Worm (Caenorhabditis elegans) whole organism, L4/young adult: Measurements from ENCODE around the gene col-104.
"Not testable (repeated sequence)": the region's sequence is repeated elsewhere in the genome, so short reads cannot be mapped to it uniquely, and the experiment has no call there.

Experiments
- W03F9.2 ChIP-seq: fragments of 150-350 bp; optimal IDR thresholded peaks from 2 replicates; lab custom pipeline; 2014; ENCODE audit warnings: missing biosample characterization, missing genetic modification characterization
- dao-5 ChIP-seq: sonication (generic microtip); optimal IDR thresholded peaks from 2 replicates; lab custom pipeline; 2016; ENCODE audit warnings: missing genotype, missing genetic modification characterization, moderate library complexity, missing compliant biosample characterization
- him-1 ChIP-seq: sonication (generic microtip); optimal IDR thresholded peaks from 2 replicates; lab custom pipeline; 2016; ENCODE audit warnings: missing genotype, missing genetic modification reagents, missing genetic modification characterization, missing compliant biosample characterization

Gene col-104

ce11 chrIV:1375289-1375688 is 20.2 kb upstream of the col-104 start:
- TF ChIP-seq W03F9.2 (tag; lab: Kevin White, UChicago), result no peak
- no peak for TF ChIP-seq dao-5
- no peak for TF ChIP-seq him-1

ce11 chrIV:1371300-1371699 is 16.2 kb upstream of the col-104 start:
- TF ChIP-seq him-1 (no peak), dao-5 (no peak), W03F9.2 (tag; lab: Kevin White, UChicago) (no peak)

ce11 chrIV:1367041-1367440 is 11.9 kb upstream of the col-104 start:
- TF ChIP-seq W03F9.2 (tag; lab: Kevin White, UChicago) (no peak), dao-5 (no peak), him-1 (no peak)

DNA sequence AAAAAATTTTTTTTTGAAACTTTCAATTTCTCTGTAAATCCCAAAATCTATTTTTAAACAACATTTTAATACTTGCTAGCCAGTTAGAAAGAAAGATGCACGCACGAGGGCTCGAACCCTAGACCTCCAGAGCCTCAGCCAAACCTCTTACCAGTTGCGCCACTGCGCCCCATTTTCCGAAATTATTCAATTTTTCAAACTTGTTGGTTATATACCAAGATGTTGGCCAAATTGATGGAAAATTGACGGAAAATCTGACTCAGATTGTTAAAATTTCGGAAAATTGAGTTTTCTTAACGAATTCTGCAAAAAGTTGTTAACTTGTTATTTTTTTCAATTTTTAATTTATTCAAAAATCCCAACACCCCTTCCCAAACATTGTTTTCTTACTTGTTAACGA is 10.7 kb upstream of the col-104 start:
- TF ChIP-seq dao-5 (no peak), him-1 (no peak), W03F9.2 (tag; lab: Kevin White, UChicago) (no peak)

- TF ChIP-seq dao-5 (no peak), W03F9.2 (tag; lab: Kevin White, UChicago) (no peak), him-1 (no peak)
These were observed 6.6 kb upstream of the col-104 start for ce11 chrIV:1361616-1362228.

ce11 chrIV:1359125-1359524 is 4.0 kb upstream of the col-104 start, which contains the start of gene col-105:
Gene col-105 (minus strand): TSS chrIV:1359225.
- no peak for TF ChIP-seq him-1

DNA sequence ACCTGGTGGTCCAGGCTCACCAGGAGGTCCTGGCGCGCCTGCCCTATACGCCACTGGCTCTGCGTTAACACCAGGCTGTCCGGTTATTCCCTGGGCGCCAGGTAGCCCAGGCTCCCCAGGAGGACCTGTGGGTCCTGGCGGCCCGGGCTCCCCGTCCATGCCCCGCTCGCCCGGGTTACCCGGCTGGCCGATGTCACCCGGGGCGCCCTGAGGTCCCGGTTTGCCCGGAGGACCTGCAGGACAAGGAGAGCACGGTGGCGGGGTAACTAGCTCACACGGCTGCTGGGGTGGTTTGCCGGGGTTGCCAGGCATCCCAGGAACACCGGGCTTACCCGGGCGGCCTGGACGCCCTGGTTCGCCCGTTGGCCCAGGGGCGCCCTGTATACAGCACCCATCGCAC is 3.0 kb upstream of the col-104 start:
- TF ChIP-seq W03F9.2 (tag; lab: Kevin White, UChicago), result no peak
- TF ChIP-seq him-1, result no peak
- TF ChIP-seq dao-5, result no peak

DNA sequence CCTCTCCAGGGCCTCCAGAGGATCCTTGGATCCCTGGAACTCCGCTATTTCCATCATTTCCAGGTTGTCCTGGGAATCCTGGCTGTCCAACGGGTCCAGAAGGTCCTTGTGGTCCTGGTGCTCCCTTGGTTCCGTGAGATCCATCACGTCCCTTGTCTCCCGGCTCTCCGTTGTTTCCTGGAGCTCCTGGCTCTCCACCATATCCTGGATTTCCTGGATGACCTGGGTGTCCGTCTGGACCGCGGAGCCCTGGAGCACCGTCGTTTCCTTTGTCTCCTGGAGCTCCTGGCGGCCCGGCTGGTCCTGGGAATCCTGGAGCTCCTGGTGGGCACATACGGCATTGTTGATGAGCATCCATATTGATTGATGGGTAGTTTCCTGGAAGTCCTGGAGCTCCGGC is 1.3 kb downstream of the col-104 start:
- no peak for TF ChIP-seq dao-5
- no peak for TF ChIP-seq him-1
- TF ChIP-seq W03F9.2 (tag; lab: Kevin White, UChicago), result no peak

DNA sequence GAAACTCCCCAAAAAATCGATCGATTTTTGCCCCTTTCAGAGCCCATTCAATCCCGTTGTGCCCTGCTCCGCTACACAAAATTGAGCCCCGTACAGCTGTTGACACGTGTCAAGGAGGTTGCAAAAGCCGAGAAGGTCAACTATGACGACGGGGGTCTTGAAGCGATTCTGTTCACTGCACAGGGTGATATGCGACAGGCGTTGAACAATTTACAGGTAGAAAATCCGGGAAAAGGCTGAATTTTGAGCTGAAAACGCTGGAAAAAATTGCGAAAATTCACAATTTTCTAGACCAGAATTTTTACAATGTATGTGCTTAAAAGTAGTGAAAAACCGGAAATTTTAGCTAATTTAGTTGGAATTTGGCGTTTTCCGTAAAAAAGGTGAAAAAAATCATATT is 5.8 kb downstream of the col-104 start:
- no peak for TF ChIP-seq dao-5
- no peak for TF ChIP-seq W03F9.2 (tag; lab: Kevin White, UChicago)
- TF ChIP-seq him-1, result no peak

DNA sequence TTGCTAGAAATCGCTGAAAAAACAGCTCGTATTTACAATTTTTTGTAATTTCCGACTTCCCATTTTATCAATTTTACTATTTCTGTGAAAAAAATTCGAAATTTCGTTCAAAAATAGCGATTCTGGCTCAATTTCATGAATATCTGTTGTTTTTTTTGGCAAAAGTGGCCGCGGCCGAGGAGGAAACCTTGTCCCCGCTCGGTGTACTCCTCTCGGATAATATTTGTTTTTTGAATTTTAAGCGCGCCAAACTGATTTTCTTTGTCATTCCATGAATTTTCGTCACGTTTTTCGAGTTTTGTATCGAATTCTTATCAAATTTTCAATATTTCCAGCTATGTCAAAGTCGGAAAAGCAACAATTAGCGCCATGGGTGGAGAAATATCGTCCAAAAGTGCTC is 8.1 kb downstream of the col-104 start, which contains the start of gene rfc-2:
Gene rfc-2 (plus strand): TSS at position 334 of the 400 bp plus-strand sequence.
- no peak for TF ChIP-seq W03F9.2 (tag; lab: Kevin White, UChicago)
- no peak for TF ChIP-seq him-1
- no peak for TF ChIP-seq dao-5

DNA sequence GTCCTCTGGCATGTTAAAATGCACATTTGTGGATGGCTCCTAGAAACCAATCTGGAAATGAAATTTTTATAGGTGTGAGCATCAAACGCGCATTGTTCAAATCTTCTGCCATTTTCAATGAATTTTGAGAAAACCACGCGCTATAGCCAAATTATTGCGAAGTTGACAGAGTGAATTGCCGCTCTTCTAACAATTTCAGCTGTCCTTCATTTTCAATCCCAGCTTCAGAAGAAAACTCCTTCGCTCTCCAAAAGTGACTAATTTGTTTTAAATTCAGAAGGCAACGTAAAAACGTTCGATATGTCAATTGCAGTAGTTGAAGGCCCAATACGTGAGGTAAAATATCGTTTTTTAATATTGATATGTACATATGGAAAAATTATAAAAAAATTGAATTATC is 11.7 kb downstream of the col-104 start, which contains the start of gene F58F6.5:
Gene F58F6.5 (plus strand): TSS at position 301 of the 400 bp plus-strand sequence.
- not testable (repeated sequence) for TF ChIP-seq him-1; dao-5; W03F9.2 (tag; lab: Kevin White, UChicago)

ce11 chrIV:1340788-1341187 is 14.3 kb downstream of the col-104 start, which contains the start of gene F58F6.6:
Gene F58F6.6 (plus strand): TSS chrIV:1341088.
- TF ChIP-seq him-1; dao-5; W03F9.2 (tag; lab: Kevin White, UChicago): not testable (repeated sequence)

DNA sequence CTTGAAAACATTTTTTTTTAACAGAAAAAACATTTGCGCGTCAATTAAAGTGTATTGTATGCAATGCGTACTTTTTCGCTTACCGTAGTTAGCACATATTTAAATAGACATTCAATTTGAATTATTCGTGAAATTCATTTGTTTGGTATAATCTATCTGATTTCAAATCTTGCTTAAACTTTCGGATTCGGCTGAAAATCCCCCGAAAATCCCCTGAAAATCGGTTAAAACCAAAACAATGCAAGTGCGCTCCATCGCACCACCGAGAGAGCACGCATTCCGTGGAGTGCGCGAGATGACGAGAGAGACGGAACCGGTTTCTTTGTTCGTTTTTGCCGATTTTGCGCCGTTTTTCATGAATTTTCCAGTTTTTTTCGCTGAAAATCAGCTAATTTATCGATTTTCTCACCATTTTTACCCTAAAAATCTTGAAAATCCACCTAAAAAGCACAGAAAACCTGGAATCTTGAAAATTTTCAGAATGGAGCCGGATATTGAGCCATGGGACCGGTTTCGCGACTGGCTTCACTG is 26.4 kb downstream of the col-104 start, which contains the start of gene F53H1.3:
Gene F53H1.3 (plus strand): TSS at position 481 of the 531 bp plus-strand sequence.
- TF ChIP-seq W03F9.2 (tag; lab: Kevin White, UChicago) (no peak), dao-5 (no peak), him-1 (no peak)

DNA sequence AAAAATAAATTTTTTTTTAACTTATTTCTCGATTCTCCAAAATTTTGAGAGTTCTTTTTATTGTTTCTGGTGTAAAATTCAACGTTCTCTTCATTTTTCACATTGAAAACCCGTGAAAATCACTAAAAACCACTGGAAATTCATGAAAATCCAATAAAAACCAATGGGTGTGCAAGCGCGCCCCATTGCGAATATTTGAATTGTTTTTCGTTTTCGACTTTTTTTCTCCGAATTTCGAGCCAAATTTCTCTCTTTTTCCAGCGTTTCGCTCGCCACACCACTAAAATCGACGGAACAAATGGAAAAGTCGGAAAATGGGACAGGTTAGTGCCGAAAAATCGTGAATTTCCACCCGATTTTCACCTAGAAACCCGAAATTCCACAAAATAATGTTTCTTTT is 44.8 kb downstream of the col-104 start:
- TF ChIP-seq him-1, result no peak
- no peak for TF ChIP-seq W03F9.2 (tag; lab: Kevin White, UChicago)
- no peak for TF ChIP-seq dao-5

ce11 chrIV:1309600-1310207 is 45.4 kb downstream of the col-104 start, which contains the start of the genes ddx-46 and F53H1.4:
Gene ddx-46 (minus strand): TSS chrIV:1309650.
Gene F53H1.4 (plus strand): TSS chrIV:1310166.
- TF ChIP-seq W03F9.2 (tag; lab: Kevin White, UChicago) (no peak), him-1 (no peak), dao-5 (no peak)
